Fruit fly (Drosophila melanogaster) whole organism, embryonic: Measurements from ENCODE around the gene cnc.

Experiments used
- Adf1 ChIP-seq: fragments of 200-800 bp; sonication (Bioruptor generic); IDR thresholded peaks from 2 replicates; pipeline ENCODE4 v1.3.6; 2022; ENCODE audit warnings: missing biosample characterization, missing genetic modification characterization
- B-H2 ChIP-seq: fragments of 200-800 bp; sonication (Bioruptor generic); optimal IDR thresholded peaks from 2 replicates; lab custom pipeline; 2018; ENCODE audit warnings: missing biosample characterization, mild to moderate bottlenecking, missing genetic modification characterization
- CG1024 ChIP-seq: fragments of 200-800 bp; sonication (Bioruptor generic); IDR thresholded peaks from 2 replicates; pipeline ENCODE4 v1.3.6; 2022; ENCODE audit warnings: missing biosample characterization, missing genetic modification characterization
- CG11504 ChIP-seq: fragments of 200-800 bp; sonication (Bioruptor generic); optimal IDR thresholded peaks from 3 replicates; lab custom pipeline; 2019; ENCODE audit warnings: missing biosample characterization, mild to moderate bottlenecking, missing genetic modification characterization, moderate library complexity
- CG11723 ChIP-seq: fragments of 200-800 bp; sonication (Bioruptor generic); optimal IDR thresholded peaks from 2 replicates; lab custom pipeline; 2017; ENCODE audit warnings: missing biosample characterization, mild to moderate bottlenecking, missing genetic modification characterization
- CG14710 ChIP-seq: fragments of 200-800 bp; sonication (Bioruptor generic); optimal IDR thresholded peaks from 3 replicates; lab custom pipeline; 2019; ENCODE audit warnings: missing biosample characterization, mild to moderate bottlenecking, missing genetic modification characterization, moderate library complexity
- CG15073 ChIP-seq: fragments of 200-800 bp; sonication (Bioruptor generic); optimal IDR thresholded peaks from 2 replicates; lab custom pipeline; 2016; ENCODE audit warnings: missing biosample characterization, missing genetic modification characterization
- CG16779 ChIP-seq: fragments of 200-800 bp; sonication (Bioruptor generic); IDR thresholded peaks from 2 replicates; pipeline ENCODE4 v1.3.6; 2022; ENCODE audit warnings: missing biosample characterization, missing genetic modification characterization
- CG16813 ChIP-seq: fragments of 200-800 bp; sonication (Bioruptor generic); IDR thresholded peaks from 3 replicates; pipeline ENCODE4 v1.3.6; 2022; ENCODE audit warnings: missing biosample characterization, missing genetic modification characterization; ENCODE audit not compliant: partially characterized antibody
- CG16863 ChIP-seq: fragments of 200-800 bp; sonication (Bioruptor generic); optimal IDR thresholded peaks from 3 replicates; lab custom pipeline; 2016; ENCODE audit warnings: missing biosample characterization, missing genetic modification characterization
- CG17568 ChIP-seq: fragments of 200-800 bp; sonication (Bioruptor generic); optimal IDR thresholded peaks from 2 replicates; lab custom pipeline; 2018; ENCODE audit warnings: missing biosample characterization, mild to moderate bottlenecking, missing genetic modification characterization, moderate library complexity
- CG30020 ChIP-seq: fragments of 200-800 bp; optimal IDR thresholded peaks from 2 replicates; lab custom pipeline; 2019; ENCODE audit warnings: missing biosample characterization, mild to moderate bottlenecking, missing genetic modification characterization, moderate library complexity
- CG33213 ChIP-seq: fragments of 200-800 bp; sonication (Bioruptor generic); optimal IDR thresholded peaks from 3 replicates; lab custom pipeline; 2016; ENCODE audit warnings: missing biosample characterization, missing genetic modification characterization
- CG34422 ChIP-seq: fragments of 200-800 bp; sonication (Bioruptor generic); IDR thresholded peaks from 3 replicates; pipeline ENCODE4 v1.3.6; 2022; ENCODE audit warnings: missing biosample characterization, missing genetic modification characterization
- CG3726 ChIP-seq: fragments of 200-800 bp; sonication (Bioruptor generic); IDR thresholded peaks from 3 replicates; pipeline ENCODE4, ENCODE4 v1.3.6; 2022; ENCODE audit warnings: missing biosample characterization, missing genetic modification characterization
- CG3995 ChIP-seq: fragments of 200-800 bp; sonication (Bioruptor generic); optimal IDR thresholded peaks from 3 replicates; lab custom pipeline; 2016; ENCODE audit warnings: missing biosample characterization, missing genetic modification characterization
- CG43689 ChIP-seq: fragments of 200-800 bp; sonication (Bioruptor generic); IDR thresholded peaks from 2 replicates; pipeline ENCODE4 v1.3.6; 2022; ENCODE audit warnings: missing biosample characterization, missing genetic modification characterization
- CG7357 ChIP-seq: fragments of 200-800 bp; sonication (Bioruptor generic); IDR thresholded peaks from 3 replicates; pipeline ENCODE4 v1.3.6; 2022; ENCODE audit warnings: missing biosample characterization, missing genetic modification characterization
- CG7745 ChIP-seq: fragments of 200-800 bp; sonication (Bioruptor generic); optimal IDR thresholded peaks from 2 replicates; lab custom pipeline; 2018; ENCODE audit warnings: missing biosample characterization, mild to moderate bottlenecking, missing genetic modification characterization, moderate library complexity
- CG8281 ChIP-seq: fragments of 200-800 bp; sonication (Bioruptor generic); optimal IDR thresholded peaks from 2 replicates; lab custom pipeline; 2018; ENCODE audit warnings: missing biosample characterization, mild to moderate bottlenecking, missing genetic modification characterization, moderate library complexity
- Dip2 ChIP-seq: fragments of 200-800 bp; sonication (Bioruptor generic); IDR thresholded peaks from 2 replicates; pipeline ENCODE4 v1.3.6; 2022; ENCODE audit warnings: missing biosample characterization, missing genetic modification characterization
- Doc2 ChIP-seq: fragments of 200-800 bp; sonication (Bioruptor generic); IDR thresholded peaks from 2 replicates; pipeline ENCODE4 v1.3.6; 2022; ENCODE audit warnings: missing biosample characterization, missing genetic modification characterization
- E2f1 ChIP-seq: fragments of 200-800 bp; sonication (Bioruptor generic); IDR thresholded peaks from 2 replicates; pipeline ENCODE4 v1.3.6; 2022; ENCODE audit warnings: missing biosample characterization, missing genetic modification characterization
- Ets97D ChIP-seq: fragments of 200-800 bp; sonication (Bioruptor generic); optimal IDR thresholded peaks from 3 replicates; lab custom pipeline; 2016; ENCODE audit warnings: missing biosample characterization, missing genetic modification characterization
- Hand ChIP-seq: fragments of 200-800 bp; sonication (Bioruptor generic); optimal IDR thresholded peaks from 2 replicates; lab custom pipeline; 2017; ENCODE audit warnings: mild to moderate bottlenecking, missing biosample characterization, missing genetic modification reagents, missing genetic modification characterization
- Hr3 ChIP-seq: fragments of 200-800 bp; sonication (Bioruptor generic); optimal IDR thresholded peaks from 3 replicates; lab custom pipeline; 2016; ENCODE audit warnings: missing biosample characterization, missing genetic modification characterization
- MESR4 ChIP-seq: fragments of 200-800 bp; sonication (Bioruptor generic); optimal IDR thresholded peaks from 2 replicates; lab custom pipeline; 2018; ENCODE audit warnings: missing biosample characterization, mild to moderate bottlenecking, missing genetic modification characterization, moderate library complexity
- Mad ChIP-seq: fragments of 200-800 bp; sonication (Bioruptor generic); optimal IDR thresholded peaks from 2 replicates; lab custom pipeline; 2016; ENCODE audit warnings: missing biosample characterization, missing genetic modification characterization
- Mrtf ChIP-seq: fragments of 200-800 bp; sonication (Bioruptor generic); IDR thresholded peaks from 3 replicates; pipeline ENCODE4 v1.3.6; 2022; ENCODE audit warnings: missing biosample characterization, missing genetic modification characterization
- Optix ChIP-seq: fragments of 200-800 bp; sonication (Bioruptor generic); IDR thresholded peaks from 3 replicates; pipeline ENCODE4 v1.3.6; 2022; ENCODE audit warnings: missing biosample characterization, missing genetic modification characterization
- Sox102F ChIP-seq: fragments of 200-800 bp; sonication (Bioruptor generic); optimal IDR thresholded peaks from 2 replicates; lab custom pipeline; 2018; ENCODE audit warnings: missing biosample characterization, mild to moderate bottlenecking, missing genetic modification characterization, moderate library complexity
- Xrp1 ChIP-seq: fragments of 200-800 bp; sonication (Bioruptor generic); IDR thresholded peaks from 2 replicates; pipeline ENCODE4 v1.3.6; 2022; ENCODE audit warnings: missing biosample characterization, missing genetic modification characterization
- croc ChIP-seq: fragments of 200-800 bp; sonication (Bioruptor generic); conservative IDR thresholded peaks from 3 replicates; pipeline ENCODE4 v1.3.6; 2022; ENCODE audit warnings: missing biosample characterization, missing genetic modification characterization
- crol ChIP-seq: fragments of 200-800 bp; sonication (Bioruptor generic); IDR thresholded peaks from 2 replicates; pipeline ENCODE4 v1.3.6; 2022; ENCODE audit warnings: missing biosample characterization, missing genetic modification characterization
- cwo ChIP-seq: fragments of 200-800 bp; sonication (Bioruptor generic); optimal IDR thresholded peaks from 3 replicates; lab custom pipeline; 2017; ENCODE audit warnings: missing biosample characterization, missing genetic modification characterization, mild to moderate bottlenecking, moderate library complexity, missing genetic modification reagents
- danr ChIP-seq: fragments of 200-800 bp; sonication (Bioruptor generic); IDR thresholded peaks from 2 replicates; pipeline ENCODE4 v1.3.6; 2022; ENCODE audit warnings: missing biosample characterization, missing genetic modification characterization
- disco-r ChIP-seq: fragments of 200-800 bp; sonication (Bioruptor generic); optimal IDR thresholded peaks from 2 replicates; lab custom pipeline; 2016; ENCODE audit warnings: missing biosample characterization, missing genetic modification characterization
- en ChIP-seq: fragments of 200-800 bp; sonication (Bioruptor generic); optimal IDR thresholded peaks from 2 replicates; lab custom pipeline; 2016; ENCODE audit warnings: missing biosample characterization, missing genetic modification characterization
- eve ChIP-seq, 2 experiments: fragments of >200 bp; optimal IDR thresholded peaks; 2 replicates each; lab custom pipeline; 2017; ENCODE audit warnings: missing biosample characterization in 2 of 2, missing genetic modification characterization in 2 of 2
- gsb ChIP-seq: fragments of 200-800 bp; sonication (Bioruptor generic); IDR thresholded peaks from 2 replicates; pipeline ENCODE4 v1.3.6; 2022; ENCODE audit warnings: missing biosample characterization, missing genetic modification characterization
- otp ChIP-seq: fragments of 200-800 bp; sonication (Bioruptor generic); IDR thresholded peaks from 3 replicates; pipeline ENCODE4, ENCODE4 v1.3.6; 2022; ENCODE audit warnings: missing biosample characterization, missing genetic modification characterization
- pho ChIP-seq: fragments of 200-800 bp; sonication (Bioruptor generic); optimal IDR thresholded peaks from 2 replicates; lab custom pipeline; 2016; ENCODE audit warnings: missing biosample characterization, missing genetic modification characterization
- prd ChIP-seq, 3 experiments: fragments of >200 bp in 2 of 3; fragments of 200-800 bp in 1 of 3; sonication (Bioruptor generic) in 1 of 3; optimal IDR thresholded peaks in 2 of 3; IDR thresholded peaks in 1 of 3; 2 replicates in 2 of 3; 3 replicates in 1 of 3; pipeline versions ENCODE4 v1.3.6 to Lab custom; 2017 to 2022; ENCODE audit warnings: missing biosample characterization in 1 of 3, missing genetic modification characterization in 1 of 3
- pzg ChIP-seq: fragments of 200-800 bp; sonication (Bioruptor generic); optimal IDR thresholded peaks from 3 replicates; lab custom pipeline; 2018; ENCODE audit warnings: missing biosample characterization, mild to moderate bottlenecking, missing genetic modification characterization, moderate library complexity
- ranshi ChIP-seq: fragments of 200-800 bp; sonication (Bioruptor generic); IDR thresholded peaks from 2 replicates; pipeline ENCODE4 v1.3.6; 2022; ENCODE audit warnings: missing biosample characterization, missing genetic modification characterization
- shn ChIP-seq: fragments of 200-800 bp; sonication (Bioruptor generic); optimal IDR thresholded peaks from 3 replicates; lab custom pipeline; 2016; ENCODE audit warnings: missing biosample characterization, missing genetic modification characterization
- sima ChIP-seq: fragments of 200-800 bp; sonication (Bioruptor generic); optimal IDR thresholded peaks from 2 replicates; lab custom pipeline; 2016; ENCODE audit warnings: missing biosample characterization, missing genetic modification characterization
- ssp ChIP-seq: fragments of 200-800 bp; sonication (Bioruptor generic); IDR thresholded peaks from 2 replicates; pipeline ENCODE4 v1.3.6; 2022; ENCODE audit warnings: missing biosample characterization, missing genetic modification characterization
- trh ChIP-seq: fragments of 200-800 bp; sonication (Bioruptor generic); optimal IDR thresholded peaks from 2 replicates; lab custom pipeline; 2016; ENCODE audit warnings: missing biosample characterization, missing genetic modification characterization
- usp ChIP-seq: fragments of >200 bp; optimal IDR thresholded peaks from 2 replicates; lab custom pipeline; 2017; ENCODE audit warnings: missing biosample characterization, missing genetic modification characterization

Gene cnc

DNA sequence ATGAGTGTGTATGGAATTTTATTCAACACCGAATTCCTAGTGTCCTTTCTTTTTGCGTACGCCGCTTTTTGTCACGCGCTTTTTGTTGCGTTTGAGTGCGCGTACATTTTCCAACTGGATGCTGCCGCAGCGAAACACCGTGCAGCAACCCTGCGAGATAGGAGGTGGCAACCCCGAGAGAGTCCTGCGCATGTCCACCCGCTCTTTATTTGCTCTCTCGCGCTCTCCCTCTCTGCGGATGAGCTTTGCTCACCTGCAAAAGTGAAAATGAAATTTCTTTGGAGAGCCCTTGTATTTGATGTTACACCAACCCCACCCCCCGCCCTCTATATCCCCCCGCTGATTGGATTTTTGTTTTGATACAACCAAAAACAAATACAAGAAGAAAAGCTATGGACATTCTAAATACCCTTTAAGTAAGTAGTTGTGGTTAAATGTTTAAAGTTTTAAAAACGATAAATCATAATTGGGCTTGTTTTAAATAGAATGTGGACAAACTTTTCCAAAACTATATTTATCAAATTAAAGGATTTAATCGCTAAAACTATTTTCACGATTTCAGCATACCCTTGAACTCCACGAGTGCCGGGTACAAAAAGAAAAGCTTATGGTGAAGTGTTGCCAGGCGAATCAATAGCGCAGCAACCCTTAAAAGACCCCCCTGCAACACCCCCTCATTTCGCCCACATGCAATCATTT lies 13.6 kb upstream of the cnc start (continued):
- peak; percentile 52 for TF ChIP-seq pho (GFP tag; lab: Kevin White, UChicago)
- peak; percentile 73; the same call in 2 of the 3 replicates for TF ChIP-seq Mrtf (GFP tag; lab: Robert Waterston, UW)
- peak; percentile 64 for TF ChIP-seq cwo (GFP tag; lab: Kevin White, UChicago)
- TF ChIP-seq CG15073 (GFP tag; lab: Kevin White, UChicago) = no peak
- peak; percentile 34 for TF ChIP-seq CG16863 (GFP tag; lab: Kevin White, UChicago)
- TF ChIP-seq CG30020 = no peak
- peak; percentile 33; the same call in 1 of the 2 replicates for TF ChIP-seq Adf1 (GFP tag; lab: Robert Waterston, UW)
- TF ChIP-seq CG11504 (tag; lab: Kevin White, UChicago) = peak; percentile 88
- no peak for TF ChIP-seq Mad
- no peak for TF ChIP-seq disco-r (GFP tag; lab: Kevin White, UChicago)
- TF ChIP-seq eve (GFP tag; optimal IDR thresholded peaks at IDR 0.05; lab: Kevin White, UChicago) = peak in 1 of 2 experiments; percentile 37
- peak; percentile 71 for TF ChIP-seq Sox102F (GFP tag; lab: Kevin White, UChicago)
- no peak for TF ChIP-seq Doc2 (GFP tag; lab: Robert Waterston, UW)
- no peak for TF ChIP-seq CG8281 (tag; lab: Kevin White, UChicago)
- TF ChIP-seq B-H2 (GFP tag; lab: Kevin White, UChicago) = no peak
- peak; percentile 20; the same call in 1 of the 2 replicates for TF ChIP-seq CG43689
- TF ChIP-seq CG11723 (GFP tag; lab: Kevin White, UChicago) = no peak
- TF ChIP-seq en (GFP tag; lab: Kevin White, UChicago) = no peak
- TF ChIP-seq ranshi (GFP tag; lab: Robert Waterston, UW) = peak; percentile 31; the same call in 1 of the 2 replicates
- TF ChIP-seq danr (GFP tag; lab: Robert Waterston, UW) = peak; percentile 41; the same call in 1 of the 2 replicates
- no peak for TF ChIP-seq CG3995 (GFP tag; lab: Kevin White, UChicago)
- peak; percentile 37; the same call in 1 of the 2 replicates for TF ChIP-seq CG16779 (GFP tag; lab: Robert Waterston, UW)
- TF ChIP-seq CG3726 (GFP tag; lab: Robert Waterston, UW) = 0 out of 3 replicates have a peak, but pooled peaks have one; percentile 52
- no peak for TF ChIP-seq pzg (GFP tag; lab: Kevin White, UChicago)
- no peak for TF ChIP-seq usp (GFP tag; lab: Kevin White, UChicago)
- peak; percentile 48 for TF ChIP-seq CG14710 (tag; lab: Kevin White, UChicago)
- peak; percentile 59 for TF ChIP-seq E2f1 (GFP tag; lab: Robert Waterston, UW)
- peak; percentile 49 for TF ChIP-seq ssp (GFP tag; lab: Robert Waterston, UW)
- no peak for TF ChIP-seq CG7745
- no peak for TF ChIP-seq Dip2 (GFP tag; lab: Robert Waterston, UW)
- TF ChIP-seq CG17568 (GFP tag; lab: Kevin White, UChicago) = no peak
- TF ChIP-seq gsb (GFP tag; lab: Robert Waterston, UW) = no peak
- peak; percentile 72 for TF ChIP-seq CG34422 (GFP tag; lab: Robert Waterston, UW)
- no peak for TF ChIP-seq shn (GFP tag; lab: Kevin White, UChicago)
- peak; percentile 31 for TF ChIP-seq Hand
- TF ChIP-seq trh = peak; percentile 8
- TF ChIP-seq sima (GFP tag; lab: Kevin White, UChicago) = no peak
- no peak for TF ChIP-seq crol (GFP tag; lab: Robert Waterston, UW)
- TF ChIP-seq Optix (GFP tag; lab: Robert Waterston, UW) = peak; percentile 33; the same call in 1 of the 3 replicates
- no peak for TF ChIP-seq prd (optimal IDR thresholded peaks at IDR 0.05; lab: Kevin White, UChicago)
- TF ChIP-seq prd (GFP tag; IDR thresholded peaks at IDR 0.05; lab: Robert Waterston, UW) = peak; percentile 71
- no peak for TF ChIP-seq CG1024 (GFP tag; lab: Robert Waterston, UW)
- peak; percentile 27 for TF ChIP-seq Ets97D (GFP tag; lab: Kevin White, UChicago)
- TF ChIP-seq croc (GFP tag; lab: Robert Waterston, UW) = peak; percentile 47; the same call in 2 of the 3 replicates
- no peak for TF ChIP-seq MESR4
- 0 out of 3 replicates have a peak, but pooled peaks have one; percentile 57 for TF ChIP-seq otp
- peak; percentile 35 for TF ChIP-seq CG33213 (GFP tag; lab: Kevin White, UChicago)
- TF ChIP-seq Hr3 (GFP tag; lab: Kevin White, UChicago) = peak; percentile 18
- TF ChIP-seq CG7357 (GFP tag; lab: Robert Waterston, UW) = peak; percentile 41; the same call in 1 of the 3 replicates
- peak; percentile 81 for TF ChIP-seq Xrp1 (GFP tag; lab: Robert Waterston, UW)
- TF ChIP-seq CG16813 (GFP tag; lab: Robert Waterston, UW) = no peak
